Worm (Caenorhabditis elegans) whole organism, L3 larva: ENCODE measurements around the gene C30B5.17.

Experiments used
- aly-2 ChIP-seq: fragments of 150-350 bp; optimal IDR thresholded peaks from 2 replicates; lab custom pipeline; 2014; ENCODE audit warnings: missing biosample characterization, missing genetic modification characterization
- ama-1 ChIP-seq: fragments of 150-350 bp; optimal IDR thresholded peaks from 2 replicates; lab custom pipeline; 2018
- elt-2 ChIP-seq: sonication (generic microtip); optimal IDR thresholded peaks from 2 replicates; lab custom pipeline; 2016; ENCODE audit warnings: missing genetic modification reagents, mild to moderate bottlenecking, missing genetic modification characterization, missing compliant biosample characterization
- elt-3 ChIP-seq, 3 experiments: fragments of 150-350 bp in 1 of 3; sonication (generic microtip) in 2 of 3; optimal IDR thresholded peaks; 2 replicates in 2 of 3; 4 replicates in 1 of 3; lab custom pipeline; 2014 to 2017; ENCODE audit warnings: missing biosample characterization in 3 of 3, missing genetic modification characterization in 3 of 3
- eor-1 ChIP-seq, 2 experiments: fragments of 150-350 bp; optimal IDR thresholded peaks; 2 replicates each; lab custom pipeline; 2014 to 2018; ENCODE audit warnings: missing biosample characterization in 2 of 2, missing genetic modification characterization in 2 of 2
- fkh-10 ChIP-seq: sonication (generic microtip); optimal IDR thresholded peaks from 2 replicates; lab custom pipeline; 2017; ENCODE audit warnings: missing biosample characterization, missing genetic modification reagents, missing genetic modification characterization
- fos-1 ChIP-seq: fragments of 150-350 bp; optimal IDR thresholded peaks from 2 replicates; lab custom pipeline; 2014; ENCODE audit warnings: missing biosample characterization, missing genetic modification characterization
- jun-1 ChIP-seq: fragments of 150-350 bp; optimal IDR thresholded peaks from 2 replicates; lab custom pipeline; 2014; ENCODE audit warnings: missing biosample characterization, missing genetic modification reagents, missing genetic modification characterization
- lin-39 ChIP-seq: fragments of 150-350 bp; optimal IDR thresholded peaks from 2 replicates; lab custom pipeline; 2018; ENCODE audit warnings: missing biosample characterization, missing genetic modification reagents, missing genetic modification characterization
- lsy-12 ChIP-seq: sonication (generic microtip); optimal IDR thresholded peaks from 2 replicates; lab custom pipeline; 2016; ENCODE audit warnings: mild to moderate bottlenecking, missing genetic modification characterization, missing compliant biosample characterization
- nhr-25 ChIP-seq: sonication (generic microtip); optimal IDR thresholded peaks from 2 replicates; lab custom pipeline; 2017; ENCODE audit warnings: missing biosample characterization, missing genetic modification characterization
- nhr-28 ChIP-seq: fragments of 150-350 bp; optimal IDR thresholded peaks from 2 replicates; lab custom pipeline; 2014; ENCODE audit warnings: missing biosample characterization, missing genetic modification characterization
- sea-2 ChIP-seq: fragments of 150-350 bp; sonication (generic microtip); optimal IDR thresholded peaks from 4 replicates; lab custom pipeline; 2014; ENCODE audit warnings: missing biosample characterization, missing genetic modification reagents, missing genetic modification characterization
- unc-39 ChIP-seq: sonication (generic microtip); optimal IDR thresholded peaks from 4 replicates; lab custom pipeline; 2017; ENCODE audit warnings: missing biosample characterization, missing genetic modification characterization

DNA sequence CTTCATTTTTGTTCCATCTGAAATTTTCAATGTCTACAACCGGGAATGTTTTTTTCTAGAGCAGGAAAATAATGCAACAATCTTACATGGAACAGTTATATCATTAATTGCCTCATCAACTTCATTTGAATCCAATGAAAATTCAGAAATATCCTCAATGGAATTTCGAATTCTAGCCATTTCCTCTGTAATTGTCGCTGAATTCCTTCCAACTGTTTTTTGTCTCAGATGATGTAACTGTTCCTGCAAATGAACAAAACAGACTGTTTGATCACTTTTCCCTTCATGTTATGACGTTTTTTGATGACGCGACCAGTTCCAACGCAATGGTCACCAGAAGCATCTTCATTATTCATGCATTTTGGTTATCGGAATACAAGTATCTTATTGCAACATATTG is 18.7 kb upstream of the C30B5.17 start:
- no peak for TF ChIP-seq fos-1 (tag; lab: Kevin White, UChicago)
- no peak for TF ChIP-seq ama-1
- TF ChIP-seq aly-2 (tag; lab: Kevin White, UChicago) = no peak
- no peak for TF ChIP-seq lsy-12 (tag; lab: Kevin White, UChicago)
- no peak for TF ChIP-seq sea-2 (GFP tag; lab: Kevin White, UChicago)
- no peak for TF ChIP-seq elt-2
- no peak for TF ChIP-seq fkh-10 (GFP tag; lab: Kevin White, UChicago)
- TF ChIP-seq jun-1 = no peak
- TF ChIP-seq eor-1 (tag; optimal IDR thresholded peaks at IDR 0.05; lab: Kevin White, UChicago) = no peak
- no peak for TF ChIP-seq lin-39 (tag; lab: Kevin White, UChicago)
- no peak for TF ChIP-seq nhr-25
- TF ChIP-seq elt-3 (tag; optimal IDR thresholded peaks at IDR 0.05; lab: Kevin White, UChicago) = no peak
- no peak for TF ChIP-seq unc-39 (tag; lab: Kevin White, UChicago)
- TF ChIP-seq nhr-28 (tag; lab: Kevin White, UChicago) = no peak
